Fruit fly (Drosophila melanogaster): Measurements from ENCODE around the gene vls.

The vls gene

dm6 chr2L:20084785-20085555 lies 19.5 kb upstream of the vls start, which contains the start of gene fok (continued):
- TF ChIP-seq mirr (GFP tag; optimal IDR thresholded peaks at IDR 0.05) (peak; percentile 99), CG11085 (GFP tag; IDR thresholded peaks at IDR 0.05) (peak; percentile 79), CG15696 (tag; optimal IDR thresholded peaks at IDR 0.05) (peak; percentile 93), klu (GFP tag; IDR thresholded peaks at IDR 0.05) (peak; percentile 90), CG2875 (GFP tag; optimal IDR thresholded peaks at IDR 0.05) (peak; percentile 95), CG32767 (GFP tag; IDR thresholded peaks at IDR 0.05) (peak; percentile 93), Hr3 (GFP tag; optimal IDR thresholded peaks at IDR 0.05) (peak; percentile 95), dmrt11E (tag; optimal IDR thresholded peaks at IDR 0.05) (peak; percentile 90), hbn (GFP tag; IDR thresholded peaks at IDR 0.05; ENCODE audit: partially characterized antibody) (no peak), CG2129 (GFP tag; IDR thresholded peaks at IDR 0.05; ENCODE audit: partially characterized antibody) (no peak), pan (optimal IDR thresholded peaks at IDR 0.05) (no peak), pan (GFP tag; optimal IDR thresholded peaks at IDR 0.05 in 1 of 2, IDR thresholded peaks at IDR 0.05 in 1 of 2) (peak in 1 of 2 experiments; percentile 94), row (GFP tag; IDR thresholded peaks at IDR 0.05) (peak; percentile 99), CTCF (GFP tag; optimal IDR thresholded peaks at IDR 0.05) (peak; percentile 64), CG2889 (GFP tag; IDR thresholded peaks at IDR 0.05) (peak; percentile 89), D19B (GFP tag; optimal IDR thresholded peaks at IDR 0.05) (peak; percentile 86), zf30C (GFP tag; optimal IDR thresholded peaks at IDR 0.05) (peak; percentile 35), Atf3 (GFP tag; optimal IDR thresholded peaks at IDR 0.05) (peak; percentile 91), pzg (GFP tag; optimal IDR thresholded peaks at IDR 0.05) (peak; percentile 23), CG13775 (GFP tag; optimal IDR thresholded peaks at IDR 0.05) (peak; percentile 95), CG4360 (GFP tag; IDR thresholded peaks at IDR 0.05) (peak; percentile 49; the same call in 1 of the 2 replicates), Meics (GFP tag; optimal IDR thresholded peaks at IDR 0.05) (peak; percentile 95), CG17912 (GFP tag; optimal IDR thresholded peaks at IDR 0.05) (peak; percentile 79), CG3281 (GFP tag; optimal IDR thresholded peaks at IDR 0.05) (peak; percentile 98), CG13894 (tag; optimal IDR thresholded peaks at IDR 0.05) (peak; percentile 98), ATbp (GFP tag; optimal IDR thresholded peaks at IDR 0.05) (peak; percentile 97), Oaz (GFP tag; IDR thresholded peaks at IDR 0.05) (peak; percentile 92), Blimp-1 (GFP tag; optimal IDR thresholded peaks at IDR 0.05) (peak; percentile 95), GATAe (GFP tag; conservative IDR thresholded peaks at IDR 0.05) (peak; percentile 83; the same call in 1 of the 2 replicates), Ravus (GFP tag; IDR thresholded peaks at IDR 0.05) (peak; percentile 78), ato (GFP tag; IDR thresholded peaks at IDR 0.05; ENCODE audit: partially characterized antibody) (no peak), CG30403 (GFP tag; optimal IDR thresholded peaks at IDR 0.05) (peak; percentile 97), pita (GFP tag; optimal IDR thresholded peaks at IDR 0.05) (no peak), CG7745 (tag; optimal IDR thresholded peaks at IDR 0.05) (peak; percentile 48), CG12104 (GFP tag; optimal IDR thresholded peaks at IDR 0.05) (peak; percentile 98), ab (GFP tag; optimal IDR thresholded peaks at IDR 0.05) (peak; percentile 79), pb (GFP tag; optimal IDR thresholded peaks at IDR 0.05) (peak; percentile 91), ro (GFP tag; IDR thresholded peaks at IDR 0.05) (peak; percentile 86), MESR4 (GFP tag; optimal IDR thresholded peaks at IDR 0.05) (peak; percentile 56), Dll (GFP tag; IDR thresholded peaks at IDR 0.05; ENCODE audit: partially characterized antibody) (peak; percentile 32; the same call in 1 of the 4 replicates), CG10366 (GFP tag; IDR thresholded peaks at IDR 0.05) (peak; percentile 92), CG1529 (GFP tag; optimal IDR thresholded peaks at IDR 0.05) (peak; percentile 96), trh (GFP tag; optimal IDR thresholded peaks at IDR 0.05) (peak; percentile 76), CG6272 (GFP tag; IDR thresholded peaks at IDR 0.05) (peak; percentile 89), Adf1 (GFP tag; IDR thresholded peaks at IDR 0.05) (peak; percentile 87), sens (GFP tag) (peak; percentile 99), CG8924 (tag; optimal IDR thresholded peaks at IDR 0.05) (peak; percentile 98), Dref (GFP tag; IDR thresholded peaks at IDR 0.05) (0 out of 2 replicates have a peak, but pooled peaks have one; percentile 33), Xrp1 (GFP tag; IDR thresholded peaks at IDR 0.05) (peak; percentile 96), bcd (GFP tag; optimal IDR thresholded peaks at IDR 0.05) (peak; percentile 96)

All from whole organism, embryonic.